Worm (Caenorhabditis elegans): ENCODE results near the gene C25A8.2.

Gene C25A8.2

ce11 chrIV:7044552-7045139 is 35.0 kb downstream of the C25A8.2 start, which contains the start of gene tin-9.1:
tin-9.1 (minus strand) TSS chrIV:7044602.
- TF ChIP-seq flt-1 (GFP tag; IDR thresholded peaks at IDR 0.05) (no peak), F13C5.2 (tag; optimal IDR thresholded peaks at IDR 0.05) (no peak), tbx-37 (GFP tag; conservative IDR thresholded peaks at IDR 0.05) (no peak), hmg-4 (GFP tag; optimal IDR thresholded peaks at IDR 0.05) (no peak), ama-1 (optimal IDR thresholded peaks at IDR 0.05) (no peak), hmbx-1 (tag; optimal IDR thresholded peaks at IDR 0.05) (no peak), ceh-36 (tag; optimal IDR thresholded peaks at IDR 0.05) (no peak), tbx-11 (GFP tag; IDR thresholded peaks at IDR 0.05) (no peak), ets-7 (tag; optimal IDR thresholded peaks at IDR 0.05) (no peak), sea-1 (GFP tag; conservative IDR thresholded peaks at IDR 0.05) (no peak), tra-4 (tag; optimal IDR thresholded peaks at IDR 0.05) (no peak), ceh-13 (GFP tag; optimal IDR thresholded peaks at IDR 0.05) (no peak), aly-1 (tag; optimal IDR thresholded peaks at IDR 0.05) (no peak), scrt-1 (GFP tag; IDR thresholded peaks at IDR 0.05) (no peak), hnd-1 (tag; optimal IDR thresholded peaks at IDR 0.05) (no peak), pes-1 (GFP tag; IDR thresholded peaks at IDR 0.05) (no peak), B0310.2 (tag; optimal IDR thresholded peaks at IDR 0.05) (no peak)

- TF ChIP-seq hmbx-1 (tag; optimal IDR thresholded peaks at IDR 0.05): no peak
- TF ChIP-seq ets-7 (tag; optimal IDR thresholded peaks at IDR 0.05): no peak
- no peak for TF ChIP-seq pes-1 (GFP tag; IDR thresholded peaks at IDR 0.05)
- TF ChIP-seq B0310.2 (tag; optimal IDR thresholded peaks at IDR 0.05): no peak
- TF ChIP-seq sea-1 (GFP tag; conservative IDR thresholded peaks at IDR 0.05): no peak
- no peak for TF ChIP-seq ceh-36 (tag; optimal IDR thresholded peaks at IDR 0.05)
- no peak for TF ChIP-seq ceh-13 (GFP tag; optimal IDR thresholded peaks at IDR 0.05)
- no peak for TF ChIP-seq tra-4 (tag; optimal IDR thresholded peaks at IDR 0.05)
- no peak for TF ChIP-seq F13C5.2 (tag; optimal IDR thresholded peaks at IDR 0.05)
- no peak for TF ChIP-seq scrt-1 (GFP tag; IDR thresholded peaks at IDR 0.05)
- TF ChIP-seq aly-1 (tag; optimal IDR thresholded peaks at IDR 0.05): no peak
- TF ChIP-seq tbx-11 (GFP tag; IDR thresholded peaks at IDR 0.05): no peak
- TF ChIP-seq tbx-37 (GFP tag; conservative IDR thresholded peaks at IDR 0.05): no peak
- TF ChIP-seq ama-1 (optimal IDR thresholded peaks at IDR 0.05): no peak
- no peak for TF ChIP-seq flt-1 (GFP tag; IDR thresholded peaks at IDR 0.05)
These were observed 35.8 kb downstream of the C25A8.2 start for ce11 chrIV:7045362-7045936.

ce11 chrIV:7046641-7047361 is 37.2 kb downstream of the C25A8.2 start:
- TF ChIP-seq flt-1 (GFP tag; IDR thresholded peaks at IDR 0.05) (no peak), ama-1 (optimal IDR thresholded peaks at IDR 0.05) (no peak), B0310.2 (tag; optimal IDR thresholded peaks at IDR 0.05) (no peak), ceh-36 (tag; optimal IDR thresholded peaks at IDR 0.05) (no peak), sea-1 (GFP tag; conservative IDR thresholded peaks at IDR 0.05) (no peak), pes-1 (GFP tag; IDR thresholded peaks at IDR 0.05) (no peak), ceh-13 (GFP tag; optimal IDR thresholded peaks at IDR 0.05) (no peak), scrt-1 (GFP tag; IDR thresholded peaks at IDR 0.05) (no peak)

- TF ChIP-seq scrt-1 (GFP tag; IDR thresholded peaks at IDR 0.05): no peak
- TF ChIP-seq sea-1 (GFP tag; conservative IDR thresholded peaks at IDR 0.05): no peak
- TF ChIP-seq B0310.2 (tag; optimal IDR thresholded peaks at IDR 0.05): no peak
- TF ChIP-seq pes-1 (GFP tag; IDR thresholded peaks at IDR 0.05): no peak
- TF ChIP-seq ama-1 (optimal IDR thresholded peaks at IDR 0.05): no peak
- TF ChIP-seq hmbx-1 (tag; optimal IDR thresholded peaks at IDR 0.05): no peak
These were observed 38.1 kb downstream of the C25A8.2 start for ce11 chrIV:7047762-7048178.

- TF ChIP-seq tbx-11 (GFP tag; IDR thresholded peaks at IDR 0.05) (no peak), pes-1 (GFP tag; IDR thresholded peaks at IDR 0.05) (no peak), flt-1 (GFP tag; IDR thresholded peaks at IDR 0.05) (no peak), tra-4 (tag; optimal IDR thresholded peaks at IDR 0.05) (no peak), tbx-37 (GFP tag; conservative IDR thresholded peaks at IDR 0.05) (no peak), ets-7 (tag; optimal IDR thresholded peaks at IDR 0.05) (no peak), F13C5.2 (tag; optimal IDR thresholded peaks at IDR 0.05) (no peak)
These were observed 39.1 kb downstream of the C25A8.2 start for ce11 chrIV:7048637-7049245.

ce11 chrIV:7049672-7050206 is 40.1 kb downstream of the C25A8.2 start, which contains the start of gene nhr-105:
nhr-105 (plus strand) TSS chrIV:7050156.
- TF ChIP-seq B0310.2 (tag; optimal IDR thresholded peaks at IDR 0.05): no peak
- TF ChIP-seq ets-7 (tag; optimal IDR thresholded peaks at IDR 0.05): no peak
- TF ChIP-seq hmg-4 (GFP tag; optimal IDR thresholded peaks at IDR 0.05): no peak
- no peak for TF ChIP-seq sea-1 (GFP tag; conservative IDR thresholded peaks at IDR 0.05)
- TF ChIP-seq ama-1 (optimal IDR thresholded peaks at IDR 0.05): no peak
- TF ChIP-seq ceh-36 (tag; optimal IDR thresholded peaks at IDR 0.05): no peak
- TF ChIP-seq flt-1 (GFP tag; IDR thresholded peaks at IDR 0.05): no peak
- no peak for TF ChIP-seq scrt-1 (GFP tag; IDR thresholded peaks at IDR 0.05)
- no peak for TF ChIP-seq ceh-13 (GFP tag; optimal IDR thresholded peaks at IDR 0.05)
- TF ChIP-seq hmbx-1 (tag; optimal IDR thresholded peaks at IDR 0.05): no peak
- no peak for TF ChIP-seq tra-4 (tag; optimal IDR thresholded peaks at IDR 0.05)
- no peak for TF ChIP-seq pes-1 (GFP tag; IDR thresholded peaks at IDR 0.05)
- no peak for TF ChIP-seq tbx-37 (GFP tag; conservative IDR thresholded peaks at IDR 0.05)
- TF ChIP-seq F13C5.2 (tag; optimal IDR thresholded peaks at IDR 0.05): no peak
- TF ChIP-seq hnd-1 (tag; optimal IDR thresholded peaks at IDR 0.05): no peak
- no peak for TF ChIP-seq tbx-11 (GFP tag; IDR thresholded peaks at IDR 0.05)
- TF ChIP-seq aly-1 (tag; optimal IDR thresholded peaks at IDR 0.05): no peak

Measured in whole organism, early embryonic.